Worm (Caenorhabditis elegans) whole organism, L3 larva: Measurements from ENCODE around the gene dro-1.

Experiments used
- R02D3.7 ChIP-seq: fragments of 150-350 bp; optimal IDR thresholded peaks from 2 replicates; lab custom pipeline; 2014; ENCODE audit warnings: missing biosample characterization, missing genetic modification characterization
- aly-2 ChIP-seq: fragments of 150-350 bp; optimal IDR thresholded peaks from 2 replicates; lab custom pipeline; 2014; ENCODE audit warnings: missing biosample characterization, missing genetic modification characterization
- ceh-16 ChIP-seq: sonication (generic microtip); optimal IDR thresholded peaks from 2 replicates; lab custom pipeline; 2017; ENCODE audit warnings: missing biosample characterization, missing genetic modification characterization
- ceh-28 ChIP-seq: fragments of 150-350 bp; optimal IDR thresholded peaks from 2 replicates; lab custom pipeline; 2014; ENCODE audit warnings: missing biosample characterization, missing genetic modification reagents, missing genetic modification characterization
- daf-12 ChIP-seq: fragments of 150-350 bp; optimal IDR thresholded peaks from 2 replicates; lab custom pipeline; 2014; ENCODE audit warnings: missing biosample characterization, missing genetic modification reagents, missing genetic modification characterization
- egl-27 ChIP-seq: sonication (generic microtip); optimal IDR thresholded peaks from 4 replicates; lab custom pipeline; 2017; ENCODE audit warnings: missing biosample characterization, missing genetic modification reagents, missing genetic modification characterization
- elt-1 ChIP-seq: fragments of 150-350 bp; optimal IDR thresholded peaks from 2 replicates; lab custom pipeline; 2014; ENCODE audit warnings: missing biosample characterization, missing genetic modification characterization
- elt-2 ChIP-seq: sonication (generic microtip); optimal IDR thresholded peaks from 2 replicates; lab custom pipeline; 2016; ENCODE audit warnings: missing genetic modification reagents, mild to moderate bottlenecking, missing genetic modification characterization, missing compliant biosample characterization
- eor-1 ChIP-seq, 2 experiments: fragments of 150-350 bp; optimal IDR thresholded peaks; 2 replicates each; lab custom pipeline; 2014 to 2018; ENCODE audit warnings: missing biosample characterization in 2 of 2, missing genetic modification characterization in 2 of 2
- fkh-10 ChIP-seq: sonication (generic microtip); optimal IDR thresholded peaks from 2 replicates; lab custom pipeline; 2017; ENCODE audit warnings: missing biosample characterization, missing genetic modification reagents, missing genetic modification characterization
- hmg-11 ChIP-seq: sonication (generic microtip); optimal IDR thresholded peaks from 2 replicates; lab custom pipeline; 2016; ENCODE audit warnings: missing genetic modification characterization, missing compliant biosample characterization
- jun-1 ChIP-seq: fragments of 150-350 bp; optimal IDR thresholded peaks from 2 replicates; lab custom pipeline; 2014; ENCODE audit warnings: missing biosample characterization, missing genetic modification reagents, missing genetic modification characterization
- lin-15B ChIP-seq: fragments of 150-350 bp; optimal IDR thresholded peaks from 2 replicates; lab custom pipeline; 2014; ENCODE audit warnings: missing biosample characterization, missing genetic modification characterization
- lsy-12 ChIP-seq: sonication (generic microtip); optimal IDR thresholded peaks from 2 replicates; lab custom pipeline; 2016; ENCODE audit warnings: mild to moderate bottlenecking, missing genetic modification characterization, missing compliant biosample characterization
- mdl-1 ChIP-seq: fragments of 150-350 bp; optimal IDR thresholded peaks from 2 replicates; lab custom pipeline; 2014; ENCODE audit warnings: missing biosample characterization, missing genetic modification characterization
- mml-1 ChIP-seq: fragments of 150-350 bp; sonication (generic microtip); optimal IDR thresholded peaks from 3 replicates; lab custom pipeline; 2014; ENCODE audit warnings: missing biosample characterization, missing genetic modification characterization
- nfya-1 ChIP-seq: sonication (generic microtip); optimal IDR thresholded peaks from 2 replicates; lab custom pipeline; 2017; ENCODE audit warnings: missing genetic modification characterization, mild to moderate bottlenecking, missing compliant biosample characterization, antibody characterized with exemption, moderate library complexity; ENCODE audit not compliant: insufficient read depth
- nhr-11 ChIP-seq: fragments of 150-350 bp; optimal IDR thresholded peaks from 2 replicates; lab custom pipeline; 2014; ENCODE audit warnings: missing biosample characterization, missing genetic modification characterization
- nhr-12 ChIP-seq: fragments of 150-350 bp; optimal IDR thresholded peaks from 2 replicates; lab custom pipeline; 2014; ENCODE audit warnings: missing biosample characterization, missing genetic modification characterization
- nhr-23 ChIP-seq: fragments of 150-350 bp; optimal IDR thresholded peaks from 2 replicates; lab custom pipeline; 2014; ENCODE audit warnings: missing biosample characterization, missing genetic modification reagents, missing genetic modification characterization
- nhr-25 ChIP-seq: sonication (generic microtip); optimal IDR thresholded peaks from 2 replicates; lab custom pipeline; 2017; ENCODE audit warnings: missing biosample characterization, missing genetic modification characterization
- nhr-28 ChIP-seq: fragments of 150-350 bp; optimal IDR thresholded peaks from 2 replicates; lab custom pipeline; 2014; ENCODE audit warnings: missing biosample characterization, missing genetic modification characterization
- nhr-43 ChIP-seq: sonication (generic microtip); optimal IDR thresholded peaks from 2 replicates; lab custom pipeline; 2016; ENCODE audit warnings: mild to moderate bottlenecking, missing genetic modification characterization, missing compliant biosample characterization; ENCODE audit not compliant: poor library complexity, severe bottlenecking
- nhr-67 ChIP-seq: fragments of 150-350 bp; optimal IDR thresholded peaks from 2 replicates; lab custom pipeline; 2014; ENCODE audit warnings: missing biosample characterization, missing genetic modification characterization
- nhr-76 ChIP-seq: fragments of 150-350 bp; sonication (generic microtip); optimal IDR thresholded peaks from 5 replicates; lab custom pipeline; 2014; ENCODE audit warnings: missing biosample characterization, missing genetic modification characterization
- nhr-77 ChIP-seq: fragments of 150-350 bp; optimal IDR thresholded peaks from 2 replicates; lab custom pipeline; 2014; ENCODE audit warnings: missing biosample characterization, missing genetic modification characterization
- pha-4 ChIP-seq: fragments of 150-350 bp; optimal IDR thresholded peaks from 2 replicates; lab custom pipeline; 2014; ENCODE audit warnings: missing biosample characterization, missing genetic modification reagents, missing genetic modification characterization
- pqm-1 ChIP-seq: fragments of 150-350 bp; optimal IDR thresholded peaks from 2 replicates; lab custom pipeline; 2017; ENCODE audit warnings: missing biosample characterization, missing genetic modification characterization, inconsistent platforms
- skn-1 ChIP-seq: fragments of 150-350 bp; optimal IDR thresholded peaks from 2 replicates; lab custom pipeline; 2014; ENCODE audit warnings: missing biosample characterization, missing genetic modification characterization
- snpc-4 ChIP-seq: fragments of 150-350 bp; optimal IDR thresholded peaks from 2 replicates; lab custom pipeline; 2014; ENCODE audit warnings: missing biosample characterization, missing genetic modification characterization
- tbx-2 ChIP-seq: sonication (generic microtip); optimal IDR thresholded peaks from 2 replicates; lab custom pipeline; 2016; ENCODE audit warnings: mild to moderate bottlenecking, missing genetic modification characterization, missing compliant biosample characterization
- unc-39 ChIP-seq: sonication (generic microtip); optimal IDR thresholded peaks from 4 replicates; lab custom pipeline; 2017; ENCODE audit warnings: missing biosample characterization, missing genetic modification characterization
- unc-62 ChIP-seq: fragments of 150-350 bp; sonication (generic microtip); optimal IDR thresholded peaks from 4 replicates; lab custom pipeline; 2014; ENCODE audit warnings: missing biosample characterization, missing genetic modification reagents, missing genetic modification characterization

The dro-1 gene

DNA sequence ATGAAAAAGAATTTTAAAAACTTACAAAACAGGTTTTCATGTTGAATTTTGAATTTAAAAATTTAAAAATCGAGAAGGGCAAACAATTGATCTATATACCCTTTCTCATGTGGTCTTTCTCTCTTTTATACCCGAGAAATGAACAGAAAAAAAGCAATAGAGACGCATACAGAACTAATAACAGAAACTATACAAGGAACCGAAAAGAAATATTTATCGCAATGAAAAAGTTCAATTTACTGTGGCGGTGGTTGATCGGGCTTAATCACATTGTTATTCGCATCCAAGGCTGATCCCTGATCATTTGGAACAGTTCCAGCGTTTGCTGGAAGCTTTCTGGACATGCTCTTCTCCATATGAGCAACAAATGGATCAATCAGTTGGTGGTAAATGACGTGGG, 35.8 kb downstream of the dro-1 start, which contains the start of gene T03F6.10:
Gene T03F6.10 (minus strand): TSS at position 101 of the 400 bp plus-strand sequence.
- TF ChIP-seq nhr-23 (tag; lab: Kevin White, UChicago) (no peak), lin-15B (tag; lab: Kevin White, UChicago) (no peak), unc-62 (GFP tag; lab: Kevin White, UChicago) (no peak), pqm-1 (tag; lab: Kevin White, UChicago) (no peak), nhr-43 (tag; lab: Kevin White, UChicago) (no peak), nhr-12 (no peak), hmg-11 (no peak), fkh-10 (GFP tag; lab: Kevin White, UChicago) (no peak), egl-27 (tag; lab: Kevin White, UChicago) (no peak), mdl-1 (tag; lab: Kevin White, UChicago) (no peak), elt-1 (tag; lab: Kevin White, UChicago) (no peak), nfya-1 (tag; lab: Kevin White, UChicago) (no peak)

ce11 chrIII:13380196-13380595, 37.7 kb downstream of the dro-1 start, which contains the start of gene T03F6.6:
TSS of gene T03F6.6 (minus strand) at chrIII:13380296.
- TF ChIP-seq lsy-12 (tag; lab: Kevin White, UChicago), result no peak
- TF ChIP-seq nfya-1 (tag; lab: Kevin White, UChicago), result no peak
- no peak for TF ChIP-seq tbx-2 (tag; lab: Kevin White, UChicago)
- no peak for TF ChIP-seq daf-12 (tag; lab: Kevin White, UChicago)
- TF ChIP-seq ceh-16 (tag; lab: Kevin White, UChicago), result no peak
- no peak for TF ChIP-seq egl-27 (tag; lab: Kevin White, UChicago)
- no peak for TF ChIP-seq eor-1 (tag; optimal IDR thresholded peaks at IDR 0.05; lab: Kevin White, UChicago)
- no peak for TF ChIP-seq jun-1 (tag; lab: Kevin White, UChicago)
- TF ChIP-seq pha-4 (tag; lab: Kevin White, UChicago), result no peak
- no peak for TF ChIP-seq nhr-28 (tag; lab: Kevin White, UChicago)
- TF ChIP-seq lin-15B (tag; lab: Kevin White, UChicago), result no peak
- no peak for TF ChIP-seq aly-2 (tag; lab: Kevin White, UChicago)
- no peak for TF ChIP-seq ceh-28 (tag; lab: Kevin White, UChicago)
- TF ChIP-seq snpc-4 (tag; lab: Kevin White, UChicago), result no peak
- TF ChIP-seq nhr-23 (tag; lab: Kevin White, UChicago), result no peak
- TF ChIP-seq, all 47 proteins: peak for 0

DNA sequence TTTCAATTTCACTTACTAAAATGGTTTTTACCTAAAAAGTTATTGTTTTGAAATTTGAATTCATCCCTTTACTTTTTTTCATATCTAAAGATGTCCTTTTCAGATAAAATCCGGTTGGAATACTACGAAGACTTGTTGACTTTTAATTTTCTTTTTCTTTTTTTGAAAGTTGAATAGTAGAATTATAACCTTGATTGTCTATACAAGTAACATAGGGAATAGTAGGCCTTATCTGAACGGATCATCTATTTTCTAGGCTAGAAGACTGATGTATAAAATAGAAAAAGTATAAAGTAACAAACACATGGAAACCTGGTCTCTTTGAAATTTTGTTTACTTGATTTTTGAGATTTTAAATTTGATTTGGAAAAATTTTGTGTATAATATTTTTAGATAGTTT, 38.4 kb downstream of the dro-1 start:
- TF ChIP-seq elt-2 (tag; lab: Kevin White, UChicago) (no peak), nhr-23 (tag; lab: Kevin White, UChicago) (no peak), nhr-76 (tag; lab: Kevin White, UChicago) (no peak), elt-1 (tag; lab: Kevin White, UChicago) (peak; percentile 96), R02D3.7 (tag; lab: Kevin White, UChicago) (no peak)
- TF ChIP-seq, all 47 proteins: peak for 1

DNA sequence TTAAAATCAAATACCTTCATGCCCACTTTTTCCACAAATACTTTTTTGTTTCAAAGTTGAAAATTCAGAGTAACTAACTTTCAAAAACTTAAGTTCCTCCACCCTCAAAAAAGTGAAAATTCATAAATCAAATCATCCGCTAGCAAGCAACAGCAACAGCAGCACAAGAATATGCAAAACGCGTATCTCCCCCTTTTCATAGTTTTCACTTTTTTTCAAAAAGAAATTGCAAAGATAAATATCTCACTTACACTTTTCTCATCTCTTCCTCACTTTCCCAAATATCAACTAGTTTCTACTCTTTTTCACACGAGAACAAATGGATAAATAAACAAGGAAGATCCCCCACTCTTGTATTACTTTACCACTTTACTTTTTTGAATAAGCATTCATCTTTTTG, 39.2 kb downstream of the dro-1 start:
- TF ChIP-seq nhr-25 (tag; lab: Kevin White, UChicago) (no peak), pha-4 (tag; lab: Kevin White, UChicago) (peak; percentile 7), skn-1 (tag; lab: Kevin White, UChicago) (no peak), R02D3.7 (tag; lab: Kevin White, UChicago) (no peak), mml-1 (tag; lab: Kevin White, UChicago) (no peak), aly-2 (tag; lab: Kevin White, UChicago) (no peak)

DNA sequence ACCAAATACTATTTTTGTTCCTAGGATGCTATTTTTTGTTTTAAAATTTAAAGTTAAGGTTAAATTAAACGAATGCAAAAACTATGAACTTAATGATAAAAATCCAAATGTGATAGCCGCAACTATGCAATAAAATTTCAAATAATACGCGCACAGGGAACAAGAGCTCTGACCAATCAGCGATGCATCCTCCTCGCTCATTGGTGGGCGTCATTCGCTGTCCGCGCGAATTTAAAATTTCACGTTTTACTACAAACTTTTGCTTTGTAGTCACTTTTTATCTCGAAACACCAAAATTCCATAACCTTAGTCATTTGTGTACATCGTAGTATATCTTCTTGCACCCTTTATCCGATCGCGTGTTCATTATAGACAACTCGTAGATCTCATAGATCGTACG, 40.7 kb downstream of the dro-1 start:
- TF ChIP-seq nhr-43 (tag; lab: Kevin White, UChicago) (no peak), daf-12 (tag; lab: Kevin White, UChicago) (no peak), jun-1 (tag; lab: Kevin White, UChicago) (no peak), mdl-1 (tag; lab: Kevin White, UChicago) (no peak), snpc-4 (tag; lab: Kevin White, UChicago) (no peak), nhr-11 (no peak)
- TF ChIP-seq, all 47 proteins: peak for 0

ce11 chrIII:13385850-13386249, 43.4 kb downstream of the dro-1 start, which contains the start of gene T03F6.4:
TSS of gene T03F6.4 (plus strand) at chrIII:13386150.
- TF ChIP-seq unc-39 (tag; lab: Kevin White, UChicago) (no peak), ceh-16 (tag; lab: Kevin White, UChicago) (no peak), nhr-77 (no peak), R02D3.7 (tag; lab: Kevin White, UChicago) (no peak), nhr-67 (tag; lab: Kevin White, UChicago) (no peak)
- TF ChIP-seq, all 47 proteins: peak for 0
